Fruit fly (Drosophila melanogaster) ovary, adult (tissue): ENCODE results near the gene Obp83b.

Source experiments
- CG17801 ChIP-seq: fragments of 200-800 bp; optimal IDR thresholded peaks from 2 replicates; lab custom pipeline; 2019; ENCODE audit warnings: missing biosample characterization, mild to moderate bottlenecking, missing genetic modification characterization, moderate library complexity; ENCODE audit not compliant: partially characterized antibody

The Obp83b gene

dm6 chr3R:5976717-5977116, at the start of gene Obp83b:
Obp83b (minus strand) TSS chr3R:5976817.
- no peak for TF ChIP-seq CG17801 (GFP tag; lab: Kevin White, UChicago)

dm6 chr3R:6025227-6025626, 48.6 kb upstream of the Obp83b start:
- TF ChIP-seq CG17801 (GFP tag; lab: Kevin White, UChicago): no peak

DNA sequence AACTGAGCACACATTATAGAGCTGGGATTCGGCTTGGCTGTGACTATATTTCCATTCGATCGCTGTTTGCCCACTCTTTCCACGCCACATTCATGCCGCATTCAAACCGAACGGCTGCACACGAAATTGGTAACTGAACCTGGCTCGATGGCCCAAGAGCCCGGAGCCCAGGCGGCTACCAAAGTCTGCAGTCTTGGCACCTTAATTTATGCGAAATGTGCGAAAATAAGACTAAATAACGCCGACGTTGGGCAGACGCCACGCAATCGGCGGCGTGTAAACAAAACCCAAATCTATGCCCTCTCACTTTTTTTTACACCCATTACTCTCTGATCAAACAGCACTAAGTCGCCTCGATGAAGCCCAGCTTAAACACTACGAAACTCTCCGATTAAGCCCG, 35.2 kb upstream of the Obp83b start, which contains the start of gene CG10280:
TSS of gene CG10280 (minus strand) at position 101 of the 400 bp plus-strand sequence.
- no peak for TF ChIP-seq CG17801 (GFP tag; lab: Kevin White, UChicago)

dm6 chr3R:6009510-6010407, 33.1 kb upstream of the Obp83b start:
- no peak for TF ChIP-seq CG17801 (GFP tag; lab: Kevin White, UChicago)

DNA sequence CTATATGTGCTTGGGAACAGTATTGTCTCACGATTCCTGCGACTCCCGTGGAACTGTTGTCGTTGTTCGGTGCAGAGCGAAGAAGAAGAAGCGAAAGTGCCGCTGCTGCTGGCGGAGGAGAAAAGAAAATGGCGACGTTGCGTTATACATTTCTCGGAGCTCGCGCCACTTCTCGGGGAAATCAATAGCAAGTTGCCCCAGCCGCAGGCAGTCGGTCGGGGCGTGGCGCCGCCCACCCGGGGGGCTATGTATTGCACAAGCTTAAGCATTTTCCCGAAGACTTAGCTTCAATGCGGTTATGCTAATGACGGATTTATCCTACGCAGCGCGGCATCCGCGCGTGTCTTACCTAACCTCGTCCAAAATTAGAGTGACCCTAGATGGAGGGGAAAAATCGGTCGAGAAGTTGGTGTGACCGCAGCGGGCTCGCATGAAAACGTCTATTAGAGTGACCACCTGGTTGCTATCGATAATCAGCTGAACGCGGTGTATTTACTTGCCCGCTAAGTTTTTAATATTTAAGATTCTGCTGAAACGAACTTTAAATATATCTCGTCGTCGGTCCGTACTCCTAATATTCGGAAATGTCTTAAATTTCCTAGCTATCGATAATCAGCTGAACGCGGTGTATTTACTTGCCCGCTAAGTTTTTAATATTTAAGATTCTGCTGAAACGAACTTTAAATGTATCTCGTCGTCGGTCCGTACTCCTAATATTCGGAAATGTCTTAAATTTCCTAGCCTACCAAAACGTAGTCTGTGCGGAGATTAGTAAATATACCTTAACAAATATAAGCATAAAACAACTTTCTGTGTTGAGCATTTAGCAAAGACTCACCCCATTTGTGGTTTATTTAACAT, 31.8 kb upstream of the Obp83b start, which contains the start of gene Rm62:
TSS of gene Rm62 (minus strand) at position 378 of the 861 bp plus-strand sequence.
- peak; percentile 61 for TF ChIP-seq CG17801 (GFP tag; lab: Kevin White, UChicago)

dm6 chr3R:6007123-6008000, 30.7 kb upstream of the Obp83b start:
- TF ChIP-seq CG17801 (GFP tag; lab: Kevin White, UChicago): peak; percentile 49

dm6 chr3R:6006595-6006994, 30.0 kb upstream of the Obp83b start:
- TF ChIP-seq CG17801 (GFP tag; lab: Kevin White, UChicago): no peak

dm6 chr3R:5998831-5999230, 22.2 kb upstream of the Obp83b start:
- TF ChIP-seq CG17801 (GFP tag; lab: Kevin White, UChicago): no peak

DNA sequence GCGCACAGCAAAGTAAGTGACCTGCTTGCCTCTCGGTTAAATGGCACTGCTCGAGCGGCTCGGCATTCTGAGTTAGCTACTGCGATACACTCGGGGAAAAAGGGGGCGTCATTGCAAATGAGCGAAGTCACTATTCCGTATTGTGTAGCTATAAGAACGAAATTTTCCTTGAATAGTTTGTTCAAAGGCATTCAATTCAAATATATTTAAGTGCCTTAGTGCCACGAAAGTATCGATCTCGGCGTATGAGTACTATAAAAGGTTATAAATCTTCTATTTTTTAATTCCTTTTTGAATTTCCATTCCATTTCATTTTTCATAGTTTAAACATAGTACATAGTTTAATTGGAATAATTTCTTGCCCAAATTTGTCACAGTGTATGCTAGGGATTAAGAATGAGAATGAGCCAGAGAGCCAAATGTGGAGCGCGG, 21.6 kb upstream of the Obp83b start:
- no peak for TF ChIP-seq CG17801 (GFP tag; lab: Kevin White, UChicago)

DNA sequence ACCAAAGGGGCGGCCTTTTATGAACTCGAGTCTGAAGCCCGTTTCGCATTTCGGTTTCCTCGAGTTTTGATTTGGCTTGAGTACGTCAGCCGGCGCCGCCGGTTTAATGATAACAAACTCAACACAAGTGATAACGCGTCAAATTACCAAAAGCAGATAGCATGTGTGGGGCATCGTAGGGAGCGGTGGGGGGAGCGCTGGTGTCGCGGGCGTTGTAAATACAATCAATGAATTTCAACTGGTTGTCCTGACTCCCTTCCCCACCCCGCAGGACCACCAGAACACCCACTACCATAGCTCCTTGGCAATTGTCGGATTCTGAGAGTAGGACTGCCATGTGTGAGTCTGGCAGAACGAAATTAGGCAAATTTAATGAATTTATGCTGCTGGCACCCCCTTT, 21.2 kb upstream of the Obp83b start:
- TF ChIP-seq CG17801 (GFP tag; lab: Kevin White, UChicago): no peak

- TF ChIP-seq CG17801 (GFP tag; lab: Kevin White, UChicago): no peak
These were observed 18.8 kb upstream of the Obp83b start for dm6 chr3R:5995381-5995780.

- TF ChIP-seq CG17801 (GFP tag; lab: Kevin White, UChicago): no peak
These were observed 17.2 kb upstream of the Obp83b start for dm6 chr3R:5993857-5994256.

- no peak for TF ChIP-seq CG17801 (GFP tag; lab: Kevin White, UChicago)
These were observed 1.5 kb downstream of the Obp83b start, which contains the start of gene Obp83a for dm6 chr3R:5975145-5975544. Obp83a (minus strand) TSS chr3R:5975245.

DNA sequence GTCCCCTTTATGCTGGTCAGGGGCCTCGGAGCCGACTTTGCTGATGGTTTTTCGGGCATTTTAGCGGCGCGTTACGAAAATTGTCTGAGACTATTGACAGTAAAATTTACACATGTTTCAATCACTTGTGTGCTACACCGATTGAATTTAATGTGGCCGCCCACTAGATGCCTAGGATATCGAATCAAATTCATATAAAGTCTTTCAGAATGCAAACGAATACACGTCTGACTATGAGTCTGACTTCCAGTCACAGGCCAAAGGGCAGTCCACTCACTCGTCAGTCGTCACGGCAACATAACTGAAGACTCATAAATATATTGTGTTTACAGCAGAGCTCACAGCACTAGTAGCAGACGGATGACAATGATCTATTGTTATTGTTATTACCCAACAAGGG, 15.7 kb downstream of the Obp83b start, which contains the start of gene CG11373:
TSS of gene CG11373 (minus strand) at position 101 of the 400 bp plus-strand sequence.
- no peak for TF ChIP-seq CG17801 (GFP tag; lab: Kevin White, UChicago)
